Fruit fly (Drosophila melanogaster): ENCODE measurements around the gene CG4645.

Gene CG4645

dm6 chrX:12890166-12890825 lies 19.5 kb upstream of the CG4645 start:
- TF ChIP-seq ss (GFP tag; optimal IDR thresholded peaks at IDR 0.05) (peak; percentile 89 to 90), CG32006 (GFP tag; optimal IDR thresholded peaks at IDR 0.05) (peak; percentile 13), CG6808 (GFP tag; optimal IDR thresholded peaks at IDR 0.05) (peak; percentile 82), Ets21C (GFP tag; optimal IDR thresholded peaks at IDR 0.05) (no peak), fkh (GFP tag; optimal IDR thresholded peaks at IDR 0.05) (no peak), eg (GFP tag; IDR thresholded peaks at IDR 0.05) (peak; percentile 23; the same call in 1 of the 3 replicates), CG11294 (GFP tag; IDR thresholded peaks at IDR 0.05) (no peak), CG34406 (GFP tag; optimal IDR thresholded peaks at IDR 0.05) (no peak), CG6163 (GFP tag; IDR thresholded peaks at IDR 0.05) (no peak), acj6 (GFP tag; optimal IDR thresholded peaks at IDR 0.05) (no peak), salr (GFP tag; optimal IDR thresholded peaks at IDR 0.05) (peak in 1 of 2 experiments; percentile 58), topi (GFP tag; optimal IDR thresholded peaks at IDR 0.05) (peak; percentile 42), CG8632 (GFP tag; optimal IDR thresholded peaks at IDR 0.05) (no peak), CG16779 (tag; optimal IDR thresholded peaks at IDR 0.05) (peak; percentile 50), Eip78C (GFP tag) (peak; percentile 81), Sox102F (GFP tag; optimal IDR thresholded peaks at IDR 0.05) (peak; percentile 56), fd85E (GFP tag; optimal IDR thresholded peaks at IDR 0.05) (peak; percentile 3), OdsH (GFP tag; optimal IDR thresholded peaks at IDR 0.05) (peak; percentile 29), net (GFP tag; optimal IDR thresholded peaks at IDR 0.05) (peak; percentile 52), spab (GFP tag; optimal IDR thresholded peaks at IDR 0.05) (peak; percentile 42), Eip93F (GFP tag; optimal IDR thresholded peaks at IDR 0.05) (peak; percentile 8), fd59A (GFP tag; optimal IDR thresholded peaks at IDR 0.05) (no peak), CG7368 (GFP tag; optimal IDR thresholded peaks at IDR 0.05) (peak; percentile 3), CG6276 (GFP tag; optimal IDR thresholded peaks at IDR 0.05) (peak; percentile 38), esn (GFP tag; optimal IDR thresholded peaks at IDR 0.05) (peak; percentile 21), svp (GFP tag) (peak; percentile 90), CG10669 (GFP tag; optimal IDR thresholded peaks at IDR 0.05) (peak; percentile 42), CG1621 (tag; optimal IDR thresholded peaks at IDR 0.05) (peak; percentile 8), CG3919 (GFP tag; optimal IDR thresholded peaks at IDR 0.05) (peak; percentile 43), Hr38 (GFP tag; optimal IDR thresholded peaks at IDR 0.05) (no peak), Met (GFP tag; optimal IDR thresholded peaks at IDR 0.05) (peak; percentile 50), Blimp-1 (GFP tag; optimal IDR thresholded peaks at IDR 0.05) (no peak), cyc (GFP tag; optimal IDR thresholded peaks at IDR 0.05) (no peak), Smox (GFP tag; optimal IDR thresholded peaks at IDR 0.05) (peak; percentile 28), CG6854 (GFP tag; optimal IDR thresholded peaks at IDR 0.05) (peak; percentile 83), CG9139 (GFP tag; optimal IDR thresholded peaks at IDR 0.05) (peak; percentile 74), CG4318 (GFP tag; optimal IDR thresholded peaks at IDR 0.05) (no peak), pdm3 (GFP tag; optimal IDR thresholded peaks at IDR 0.05) (peak; percentile 29), Lpt (GFP tag; optimal IDR thresholded peaks at IDR 0.05) (no peak), Eip75B (GFP tag; optimal IDR thresholded peaks at IDR 0.05) (no peak)

- TF ChIP-seq eg (GFP tag; IDR thresholded peaks at IDR 0.05): peak; percentile 40; the same call in 1 of the 3 replicates
- TF ChIP-seq vri (GFP tag; optimal IDR thresholded peaks at IDR 0.05): peak; percentile 73
- peak; percentile 10 for TF ChIP-seq CG3032 (tag; optimal IDR thresholded peaks at IDR 0.05)
- peak; percentile 20 for TF ChIP-seq fkh (GFP tag; optimal IDR thresholded peaks at IDR 0.05)
- no peak for TF ChIP-seq Eip93F (GFP tag; optimal IDR thresholded peaks at IDR 0.05)
- TF ChIP-seq CG6163 (GFP tag; IDR thresholded peaks at IDR 0.05): peak; percentile 20; the same call in 1 of the 3 replicates
- no peak for TF ChIP-seq CG10631 (GFP tag; optimal IDR thresholded peaks at IDR 0.05)
- no peak for TF ChIP-seq lz (GFP tag; optimal IDR thresholded peaks at IDR 0.05)
- 0 out of 2 replicates have a peak, but pooled peaks have one; percentile 9 for TF ChIP-seq Gug (GFP tag; IDR thresholded peaks at IDR 0.05)
- TF ChIP-seq CG9139 (GFP tag; optimal IDR thresholded peaks at IDR 0.05): no peak
- peak; percentile 64 for TF ChIP-seq svp (GFP tag)
- TF ChIP-seq esn (GFP tag; optimal IDR thresholded peaks at IDR 0.05): no peak
- no peak for TF ChIP-seq Met (GFP tag; optimal IDR thresholded peaks at IDR 0.05)
These were observed 19.0 kb upstream of the CG4645 start for dm6 chrX:12890826-12891175.
